Worm (Caenorhabditis elegans) whole organism, L4/young adult: Measurements from ENCODE around the gene ift-139.

ENCODE experiments used
- dao-5 ChIP-seq: sonication (generic microtip); optimal IDR thresholded peaks from 2 replicates; lab custom pipeline; 2016; ENCODE audit warnings: missing genotype, missing genetic modification characterization, moderate library complexity, missing compliant biosample characterization
- him-1 ChIP-seq: sonication (generic microtip); optimal IDR thresholded peaks from 2 replicates; lab custom pipeline; 2016; ENCODE audit warnings: missing genotype, missing genetic modification reagents, missing genetic modification characterization, missing compliant biosample characterization

- TF ChIP-seq dao-5 (tag; lab: Kevin White, UChicago) = no peak
- no peak for TF ChIP-seq him-1 (tag; lab: Kevin White, UChicago)
Observed at ce11 chrIII:5990090-5990489, 49.2 kb downstream of the ift-139 start.
